Fruit fly (Drosophila melanogaster): ENCODE results near the gene slou.
A peak's percentile ranks its signal among the peaks of the same experiment; 100 is the strongest.

slou gene

dm6 chr3R:21597877-21598276 lies 40.9 kb upstream of the slou start (continued):
- no peak for TF ChIP-seq TFAM (GFP tag; optimal IDR thresholded peaks at IDR 0.05)
- no peak for TF ChIP-seq gcm2 (GFP tag; optimal IDR thresholded peaks at IDR 0.05)
- no peak for TF ChIP-seq inv (GFP tag; IDR thresholded peaks at IDR 0.05; ENCODE audit: partially characterized antibody)
- no peak for TF ChIP-seq CG10979 (tag; optimal IDR thresholded peaks at IDR 0.05)
- no peak for TF ChIP-seq tll (GFP tag; optimal IDR thresholded peaks at IDR 0.05)
- TF ChIP-seq CG17328 (GFP tag; IDR thresholded peaks at IDR 0.05): 0 out of 2 replicates have a peak, but pooled peaks have one; percentile 25
- no peak for TF ChIP-seq sens-2 (GFP tag; IDR thresholded peaks at IDR 0.05)
- TF ChIP-seq dmrt99B (tag; optimal IDR thresholded peaks at IDR 0.05): peak; percentile 52
- TF ChIP-seq gro (GFP tag; optimal IDR thresholded peaks at IDR 0.05): no peak
- TF ChIP-seq CG1647 (GFP tag; optimal IDR thresholded peaks at IDR 0.05): no peak
- no peak for TF ChIP-seq rib (GFP tag; IDR thresholded peaks at IDR 0.05)

- peak; percentile 65 for TF ChIP-seq Med (GFP tag)
- peak; percentile 34 for TF ChIP-seq row (GFP tag; IDR thresholded peaks at IDR 0.05)
- peak; percentile 94 for TF ChIP-seq sr (GFP tag; IDR thresholded peaks at IDR 0.05)
- TF ChIP-seq so (GFP tag; IDR thresholded peaks at IDR 0.05): 0 out of 3 replicates have a peak, but pooled peaks have one; percentile 20
- TF ChIP-seq CG9932 (GFP tag; IDR thresholded peaks at IDR 0.05): peak; percentile 26; the same call in 1 of the 2 replicates
- no peak for TF ChIP-seq CG9876 (GFP tag; optimal IDR thresholded peaks at IDR 0.05)
- peak; percentile 49; the same call in 1 of the 2 replicates for TF ChIP-seq rib (GFP tag; IDR thresholded peaks at IDR 0.05)
- 0 out of 2 replicates have a peak, but pooled peaks have one; percentile 18 for TF ChIP-seq Ptx1 (GFP tag; IDR thresholded peaks at IDR 0.05)
- TF ChIP-seq lbe (GFP tag; optimal IDR thresholded peaks at IDR 0.05): no peak
- TF ChIP-seq CG8290 (GFP tag; optimal IDR thresholded peaks at IDR 0.05): no peak
- no peak for TF ChIP-seq CG8290 (tag; optimal IDR thresholded peaks at IDR 0.05)
- TF ChIP-seq Ets65A (GFP tag): peak; percentile 2
- peak; percentile 13 for TF ChIP-seq gem (tag; optimal IDR thresholded peaks at IDR 0.05)
- TF ChIP-seq Atf6 (GFP tag; IDR thresholded peaks at IDR 0.05): 0 out of 2 replicates have a peak, but pooled peaks have one; percentile 42
- TF ChIP-seq twi (tag; optimal IDR thresholded peaks at IDR 0.05): peak; percentile 54
- peak; percentile 23 for TF ChIP-seq D19A (tag; optimal IDR thresholded peaks at IDR 0.05)
These were observed 39.3 kb upstream of the slou start for dm6 chr3R:21596151-21596802.

dm6 chr3R:21594417-21594892 lies 37.5 kb upstream of the slou start:
- TF ChIP-seq YL-1 (GFP tag; optimal IDR thresholded peaks at IDR 0.05) (no peak), Hr78 (GFP tag; optimal IDR thresholded peaks at IDR 0.05) (peak in 1 of 2 experiments; percentile 16), CG4424 (GFP tag; optimal IDR thresholded peaks at IDR 0.05) (peak; percentile 10), CG16779 (GFP tag; IDR thresholded peaks at IDR 0.05) (no peak), Neu2 (GFP tag; optimal IDR thresholded peaks at IDR 0.05; ENCODE audit: borderline replicate concordance) (no peak), Drgx (GFP tag; IDR thresholded peaks at IDR 0.05) (peak; percentile 39; the same call in 1 of the 2 replicates), dmrt99B (tag; optimal IDR thresholded peaks at IDR 0.05) (peak; percentile 51), CG7839 (tag; optimal IDR thresholded peaks at IDR 0.05) (peak; percentile 55), Six4 (GFP tag; optimal IDR thresholded peaks at IDR 0.05) (peak; percentile 20), z (GFP tag; IDR thresholded peaks at IDR 0.05) (no peak), Hr3 (GFP tag; optimal IDR thresholded peaks at IDR 0.05) (peak; percentile 32), CG18262 (tag; optimal IDR thresholded peaks at IDR 0.05) (peak; percentile 77), eve (GFP tag; optimal IDR thresholded peaks at IDR 0.05) (no peak), nau (GFP tag; optimal IDR thresholded peaks at IDR 0.05) (no peak), CG15479 (GFP tag; optimal IDR thresholded peaks at IDR 0.05) (no peak), odd (GFP tag; optimal IDR thresholded peaks at IDR 0.05) (no peak), Atf6 (GFP tag; IDR thresholded peaks at IDR 0.05) (no peak), Sox100B (GFP tag; optimal IDR thresholded peaks at IDR 0.05) (peak; percentile 49), unpg (GFP tag; optimal IDR thresholded peaks at IDR 0.05) (peak; percentile 45), vfl (GFP tag; optimal IDR thresholded peaks at IDR 0.05) (no peak), Hr51 (GFP tag; optimal IDR thresholded peaks at IDR 0.05) (peak in 1 of 2 experiments; percentile 45), CG1024 (GFP tag; IDR thresholded peaks at IDR 0.05) (no peak), vvl (GFP tag; IDR thresholded peaks at IDR 0.05) (peak; percentile 73), CG13296 (GFP tag; optimal IDR thresholded peaks at IDR 0.05) (no peak)

Data from whole organism, embryonic.